Worm (Caenorhabditis elegans): ENCODE data around the gene C14A11.5.

- TF ChIP-seq ama-1 (optimal IDR thresholded peaks at IDR 0.05) (no peak), ceh-36 (tag; optimal IDR thresholded peaks at IDR 0.05) (no peak), flt-1 (GFP tag; IDR thresholded peaks at IDR 0.05) (no peak), ceh-13 (GFP tag; optimal IDR thresholded peaks at IDR 0.05) (no peak), B0310.2 (tag; optimal IDR thresholded peaks at IDR 0.05) (no peak), aly-1 (tag; optimal IDR thresholded peaks at IDR 0.05) (no peak)
These were observed 43.7 kb downstream of the C14A11.5 start, which contains the start of gene unc-2 for ce11 chrX:2763476-2764268.

Data from whole organism, early embryonic.